Fruit fly (Drosophila melanogaster): Measurements from ENCODE around the gene ND-75.

The ND-75 gene

DNA sequence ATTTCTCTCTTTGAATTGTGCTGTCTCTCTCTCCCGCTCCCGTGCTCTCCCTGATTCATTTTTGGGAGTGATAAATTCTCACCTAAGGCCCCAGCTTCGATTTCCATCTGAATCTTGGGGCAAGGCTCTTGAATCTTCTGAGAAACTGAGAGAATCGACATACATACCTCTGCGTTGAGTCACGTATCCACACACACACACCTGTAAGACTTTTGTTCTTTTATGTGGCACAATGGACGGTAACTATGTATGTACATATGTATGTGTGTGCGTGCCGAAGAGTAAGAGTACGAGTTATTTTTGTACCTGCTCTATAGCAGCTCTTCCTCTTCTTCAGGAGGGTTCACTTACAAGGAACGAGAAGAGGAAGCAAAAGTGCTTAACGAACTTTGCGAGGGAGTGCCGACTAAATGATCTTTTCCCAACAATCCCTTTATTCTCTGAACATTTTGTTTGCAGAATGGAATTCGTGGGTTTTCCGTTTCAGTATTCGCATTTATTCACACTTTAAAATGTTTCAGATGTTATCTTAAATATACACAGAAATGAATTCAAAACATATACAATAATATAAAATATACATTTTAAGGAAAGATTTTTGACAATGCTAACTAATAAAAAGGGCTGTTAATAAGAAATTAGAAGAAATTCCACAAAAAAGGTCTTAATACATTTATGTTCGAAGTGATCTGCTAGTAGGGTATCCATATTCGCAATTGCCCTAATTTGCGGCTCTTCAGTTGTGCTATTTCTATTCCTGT lies 36.2 kb downstream of the ND-75 start:
- no peak for TF ChIP-seq CG6683 (GFP tag; optimal IDR thresholded peaks at IDR 0.05)
- no peak for TF ChIP-seq CG3726 (GFP tag; IDR thresholded peaks at IDR 0.05)
- peak; percentile 53 for TF ChIP-seq CG10274 (GFP tag; optimal IDR thresholded peaks at IDR 0.05)
- no peak for TF ChIP-seq CG7372 (GFP tag; IDR thresholded peaks at IDR 0.05)
- TF ChIP-seq Lhr (GFP tag; optimal IDR thresholded peaks at IDR 0.05) = no peak
- TF ChIP-seq CG7963 (GFP tag; IDR thresholded peaks at IDR 0.05; ENCODE audit: partially characterized antibody) = no peak
- no peak for TF ChIP-seq CG10209 (GFP tag; optimal IDR thresholded peaks at IDR 0.05)
- TF ChIP-seq z (GFP tag; IDR thresholded peaks at IDR 0.05) = 0 out of 3 replicates have a peak, but pooled peaks have one; percentile 58
- TF ChIP-seq CG12942 (GFP tag; optimal IDR thresholded peaks at IDR 0.05) = no peak
- peak; percentile 26 for TF ChIP-seq sd (tag; optimal IDR thresholded peaks at IDR 0.05)
- no peak for TF ChIP-seq bowl (GFP tag; IDR thresholded peaks at IDR 0.05)
- TF ChIP-seq D19B (GFP tag; optimal IDR thresholded peaks at IDR 0.05) = no peak
- no peak for TF ChIP-seq kah (GFP tag; optimal IDR thresholded peaks at IDR 0.05)
- TF ChIP-seq lmd (GFP tag; IDR thresholded peaks at IDR 0.05) = no peak
- TF ChIP-seq CG7786 (GFP tag; optimal IDR thresholded peaks at IDR 0.05) = no peak
- TF ChIP-seq CG1529 (GFP tag; optimal IDR thresholded peaks at IDR 0.05) = no peak
- no peak for TF ChIP-seq CG5180 (GFP tag; optimal IDR thresholded peaks at IDR 0.05)
- peak; percentile 40 for TF ChIP-seq kni (GFP tag; optimal IDR thresholded peaks at IDR 0.05)
- peak; percentile 78 for TF ChIP-seq D (optimal IDR thresholded peaks at IDR 0.05)
- TF ChIP-seq D (GFP tag; optimal IDR thresholded peaks at IDR 0.05) = no peak
- TF ChIP-seq CG4404 (GFP tag; IDR thresholded peaks at IDR 0.05) = no peak
- no peak for TF ChIP-seq CG17912 (GFP tag; optimal IDR thresholded peaks at IDR 0.05)
- no peak for TF ChIP-seq CG14667 (GFP tag; IDR thresholded peaks at IDR 0.05)
- no peak for TF ChIP-seq CG2116 (GFP tag; optimal IDR thresholded peaks at IDR 0.05)
- no peak for TF ChIP-seq CG1024 (GFP tag; IDR thresholded peaks at IDR 0.05)
- no peak for TF ChIP-seq ATbp (GFP tag; optimal IDR thresholded peaks at IDR 0.05)
- no peak for TF ChIP-seq CG8281 (tag; optimal IDR thresholded peaks at IDR 0.05)
- peak; percentile 84 for TF ChIP-seq CG17385 (GFP tag; optimal IDR thresholded peaks at IDR 0.05)
- no peak for TF ChIP-seq CrebB (tag; optimal IDR thresholded peaks at IDR 0.05)
- TF ChIP-seq fu2 (GFP tag; optimal IDR thresholded peaks at IDR 0.05) = no peak
- no peak for TF ChIP-seq CG15269 (tag; optimal IDR thresholded peaks at IDR 0.05)
- TF ChIP-seq sim (GFP tag; IDR thresholded peaks at IDR 0.05) = no peak
- peak; percentile 40 to 77 for TF ChIP-seq Trl (optimal IDR thresholded peaks at IDR 0.05)
- no peak for TF ChIP-seq Trl (GFP tag; optimal IDR thresholded peaks at IDR 0.05)
- TF ChIP-seq ham (GFP tag; IDR thresholded peaks at IDR 0.05) = no peak
- no peak for TF ChIP-seq hb (GFP tag; IDR thresholded peaks at IDR 0.05; ENCODE audit: partially characterized antibody)
- peak; percentile 72 for TF ChIP-seq D19A (tag; optimal IDR thresholded peaks at IDR 0.05)
- no peak for TF ChIP-seq CG10959 (GFP tag; IDR thresholded peaks at IDR 0.05)
- no peak for TF ChIP-seq CG1832 (GFP tag; optimal IDR thresholded peaks at IDR 0.05)
- no peak for TF ChIP-seq btn (GFP tag; optimal IDR thresholded peaks at IDR 0.05)
- peak; percentile 4 for TF ChIP-seq gem (tag; optimal IDR thresholded peaks at IDR 0.05)
- no peak for TF ChIP-seq sc (optimal IDR thresholded peaks at IDR 0.05)
- TF ChIP-seq sc (GFP tag; optimal IDR thresholded peaks at IDR 0.05) = no peak
- TF ChIP-seq pros (GFP tag; optimal IDR thresholded peaks at IDR 0.05) = peak; percentile 85
- peak; percentile 74 for TF ChIP-seq cg (GFP tag; optimal IDR thresholded peaks at IDR 0.05)
- peak; percentile 21 for TF ChIP-seq dmrt11E (tag; optimal IDR thresholded peaks at IDR 0.05)
- TF ChIP-seq bsh (GFP tag; optimal IDR thresholded peaks at IDR 0.05) = peak in 1 of 2 experiments; percentile 62
- TF ChIP-seq dmrt99B (tag; optimal IDR thresholded peaks at IDR 0.05) = no peak
- no peak for TF ChIP-seq CG5245 (GFP tag; optimal IDR thresholded peaks at IDR 0.05)
- TF ChIP-seq B-H2 (GFP tag; optimal IDR thresholded peaks at IDR 0.05) = no peak
